Fruit fly (Drosophila melanogaster): ENCODE data around the gene Ype.

Gene Ype

dm6 chrX:13390465-13391173, 3.4 kb upstream of the Ype start:
- TF ChIP-seq CG15696 (tag; optimal IDR thresholded peaks at IDR 0.05) (peak; percentile 39), sisA (GFP tag; IDR thresholded peaks at IDR 0.05) (peak; percentile 24; the same call in 1 of the 2 replicates), Hey (tag; optimal IDR thresholded peaks at IDR 0.05) (no peak), gce (GFP tag; IDR thresholded peaks at IDR 0.05) (no peak), schlank (tag; optimal IDR thresholded peaks at IDR 0.05) (peak; percentile 41), CG2712 (tag; optimal IDR thresholded peaks at IDR 0.05) (peak; percentile 71), CG31441 (GFP tag; IDR thresholded peaks at IDR 0.05) (peak; percentile 58), CG34376 (GFP tag; optimal IDR thresholded peaks at IDR 0.05) (no peak), Blimp-1 (GFP tag; optimal IDR thresholded peaks at IDR 0.05) (peak; percentile 39), Mrtf (GFP tag; IDR thresholded peaks at IDR 0.05) (peak; percentile 65; the same call in 1 of the 3 replicates), H2.0 (GFP tag; IDR thresholded peaks at IDR 0.05) (peak; percentile 61; the same call in 1 of the 2 replicates), Lim3 (GFP tag; IDR thresholded peaks at IDR 0.05) (no peak), prd (optimal IDR thresholded peaks at IDR 0.05) (no peak), prd (GFP tag; IDR thresholded peaks at IDR 0.05) (peak; percentile 72; the same call in 2 of the 3 replicates), sna (GFP tag; IDR thresholded peaks at IDR 0.05; ENCODE audit: partially characterized antibody) (no peak), CG6854 (GFP tag; optimal IDR thresholded peaks at IDR 0.05) (peak; percentile 52), Nf-YC (tag; optimal IDR thresholded peaks at IDR 0.05) (peak; percentile 81), CG11085 (GFP tag; IDR thresholded peaks at IDR 0.05) (peak; percentile 77), ara (GFP tag; IDR thresholded peaks at IDR 0.05) (0 out of 2 replicates have a peak, but pooled peaks have one; percentile 11), CHES-1-like (GFP tag; optimal IDR thresholded peaks at IDR 0.05) (no peak), CG2889 (GFP tag; IDR thresholded peaks at IDR 0.05) (peak; percentile 59; the same call in 2 of the 3 replicates), CG43689 (GFP tag; IDR thresholded peaks at IDR 0.05) (peak; percentile 36; the same call in 1 of the 2 replicates), row (GFP tag; IDR thresholded peaks at IDR 0.05) (peak; percentile 77), CG17361 (GFP tag; IDR thresholded peaks at IDR 0.05) (peak; percentile 51), Oli (tag; optimal IDR thresholded peaks at IDR 0.05) (peak; percentile 59), phol (tag; optimal IDR thresholded peaks at IDR 0.05) (peak; percentile 33), vvl (GFP tag; IDR thresholded peaks at IDR 0.05) (peak; percentile 76), yki (optimal IDR thresholded peaks at IDR 0.05) (no peak), CG13287 (GFP tag; IDR thresholded peaks at IDR 0.05; ENCODE audit: partially characterized antibody) (no peak), CG16815 (GFP tag; optimal IDR thresholded peaks at IDR 0.05) (peak; percentile 38), wdn (GFP tag; IDR thresholded peaks at IDR 0.05) (0 out of 2 replicates have a peak, but pooled peaks have one; percentile 50), ap (GFP tag; IDR thresholded peaks at IDR 0.05) (0 out of 2 replicates have a peak, but pooled peaks have one; percentile 11), CG6683 (GFP tag; optimal IDR thresholded peaks at IDR 0.05) (peak; percentile 49), Meics (GFP tag; optimal IDR thresholded peaks at IDR 0.05) (peak; percentile 85), Rx (GFP tag; IDR thresholded peaks at IDR 0.05) (peak; percentile 16; the same call in 1 of the 2 replicates), nom (GFP tag; optimal IDR thresholded peaks at IDR 0.05) (peak; percentile 21), CG15269 (tag; optimal IDR thresholded peaks at IDR 0.05) (peak; percentile 85), CG15514 (GFP tag; optimal IDR thresholded peaks at IDR 0.05) (peak; percentile 72), CG4328 (GFP tag; optimal IDR thresholded peaks at IDR 0.05) (peak; percentile 4), esg (GFP tag; conservative IDR thresholded peaks at IDR 0.05) (peak; percentile 55), Dbx (GFP tag; IDR thresholded peaks at IDR 0.05) (peak; percentile 76; the same call in 2 of the 3 replicates), GATAe (GFP tag; conservative IDR thresholded peaks at IDR 0.05) (no peak), scrt (GFP tag; optimal IDR thresholded peaks at IDR 0.05) (peak; percentile 63), D19A (tag; optimal IDR thresholded peaks at IDR 0.05) (peak; percentile 57), en (GFP tag; optimal IDR thresholded peaks at IDR 0.05) (no peak), dysf (GFP tag; IDR thresholded peaks at IDR 0.05) (peak; percentile 78; the same call in 2 of the 3 replicates), Xrp1 (GFP tag; IDR thresholded peaks at IDR 0.05) (peak; percentile 44; the same call in 1 of the 2 replicates), ind (GFP tag; optimal IDR thresholded peaks at IDR 0.05) (peak; percentile 43), ssp (GFP tag; IDR thresholded peaks at IDR 0.05) (no peak; the same call in 1 of the 2 replicates)
